Worm (Caenorhabditis elegans) whole organism, L2 larva: ENCODE measurements around the gene R10E12.2.

Experiments
- elt-3 ChIP-seq: sonication (generic microtip); optimal IDR thresholded peaks from 2 replicates; lab custom pipeline; 2017; ENCODE audit warnings: missing biosample characterization, missing genetic modification characterization
- nhr-25 ChIP-seq: fragments of 150-350 bp; sonication (generic microtip); optimal IDR thresholded peaks from 3 replicates; lab custom pipeline; 2014; ENCODE audit warnings: missing biosample characterization, missing genetic modification characterization

ce11 chrIII:9926650-9927049 lies 47.0 kb downstream of the R10E12.2 start, which contains the start of gene ttr-3:
- TF ChIP-seq elt-3 (tag; lab: Kevin White, UChicago) = no peak
- TF ChIP-seq nhr-25 (tag; lab: Kevin White, UChicago) = no peak
